Fruit fly (Drosophila melanogaster) ovary, adult (tissue): ENCODE measurements around the gene CG13065.

Experiments
- CG17801 ChIP-seq: fragments of 200-800 bp; optimal IDR thresholded peaks from 2 replicates; lab custom pipeline; 2019; ENCODE audit warnings: missing biosample characterization, mild to moderate bottlenecking, missing genetic modification characterization, moderate library complexity; ENCODE audit not compliant: partially characterized antibody

Gene CG13065

DNA sequence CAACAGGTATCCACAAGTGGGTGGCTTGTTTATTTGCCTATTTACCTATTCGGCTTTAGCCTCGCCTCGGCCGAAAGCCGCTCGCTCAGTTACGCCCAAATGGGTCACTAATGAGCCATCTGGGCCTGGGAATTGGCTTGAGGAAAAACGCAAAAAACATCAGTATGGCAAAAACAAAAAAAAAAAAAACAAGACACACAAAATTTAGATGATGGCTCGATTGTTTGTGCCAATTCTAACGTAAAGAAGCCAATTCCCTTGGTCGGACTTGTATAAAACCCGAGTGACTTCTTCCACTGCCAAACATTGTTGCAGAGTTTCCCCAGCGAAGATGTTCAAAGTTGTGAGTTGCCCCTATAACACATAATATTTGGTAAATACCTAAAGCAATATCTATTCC, 23.9 kb downstream of the CG13065 start, which contains the start of gene CG4982:
Gene CG4982, plus strand, starts transcription at position 301 of the 400 bp plus-strand sequence.
- TF ChIP-seq CG17801 (GFP tag; lab: Kevin White, UChicago) = no peak

DNA sequence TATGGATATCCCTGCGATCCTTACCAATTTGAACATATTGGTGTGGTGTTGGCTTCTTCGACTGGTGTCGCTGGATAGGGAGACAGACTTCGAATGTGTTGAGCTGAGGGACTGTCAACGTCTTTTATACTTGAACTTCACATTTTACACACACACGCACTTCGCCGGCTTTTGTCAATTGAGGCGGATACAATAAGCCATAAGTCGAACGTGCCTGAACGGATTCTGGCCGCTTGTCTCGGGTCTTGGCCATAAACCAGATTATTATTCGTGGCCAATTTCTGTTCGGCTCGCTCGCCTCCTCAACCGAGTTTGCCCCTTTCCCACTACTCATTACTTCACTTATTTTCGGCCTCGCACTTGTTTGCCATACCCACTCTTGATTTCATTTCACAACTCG, 25.8 kb downstream of the CG13065 start, which contains the start of gene CG13044:
Gene CG13044, minus strand, starts transcription at position 101 of the 400 bp plus-strand sequence.
- no peak for TF ChIP-seq CG17801 (GFP tag; lab: Kevin White, UChicago)

DNA sequence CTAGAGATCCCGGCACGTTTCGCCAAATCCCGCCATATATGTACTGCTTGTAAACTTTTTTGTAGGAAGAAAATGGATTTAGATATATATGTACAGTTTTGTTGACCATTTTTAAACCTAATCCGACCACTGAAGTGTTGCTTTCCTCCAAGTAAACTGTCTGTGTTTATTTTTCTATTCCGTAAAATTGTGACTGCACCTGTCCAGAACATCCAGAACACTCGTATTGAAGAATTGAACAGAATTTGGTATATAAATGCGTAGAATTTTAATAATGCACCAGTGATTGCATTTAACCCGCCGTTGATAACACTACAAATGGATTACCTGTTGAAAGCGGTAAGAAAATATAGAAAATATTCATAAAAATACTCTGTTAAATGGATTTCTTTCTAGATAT, 26.7 kb downstream of the CG13065 start, which contains the start of gene CG43249:
Gene CG43249, plus strand, starts transcription at position 301 of the 400 bp plus-strand sequence.
- TF ChIP-seq CG17801 (GFP tag; lab: Kevin White, UChicago) = no peak

DNA sequence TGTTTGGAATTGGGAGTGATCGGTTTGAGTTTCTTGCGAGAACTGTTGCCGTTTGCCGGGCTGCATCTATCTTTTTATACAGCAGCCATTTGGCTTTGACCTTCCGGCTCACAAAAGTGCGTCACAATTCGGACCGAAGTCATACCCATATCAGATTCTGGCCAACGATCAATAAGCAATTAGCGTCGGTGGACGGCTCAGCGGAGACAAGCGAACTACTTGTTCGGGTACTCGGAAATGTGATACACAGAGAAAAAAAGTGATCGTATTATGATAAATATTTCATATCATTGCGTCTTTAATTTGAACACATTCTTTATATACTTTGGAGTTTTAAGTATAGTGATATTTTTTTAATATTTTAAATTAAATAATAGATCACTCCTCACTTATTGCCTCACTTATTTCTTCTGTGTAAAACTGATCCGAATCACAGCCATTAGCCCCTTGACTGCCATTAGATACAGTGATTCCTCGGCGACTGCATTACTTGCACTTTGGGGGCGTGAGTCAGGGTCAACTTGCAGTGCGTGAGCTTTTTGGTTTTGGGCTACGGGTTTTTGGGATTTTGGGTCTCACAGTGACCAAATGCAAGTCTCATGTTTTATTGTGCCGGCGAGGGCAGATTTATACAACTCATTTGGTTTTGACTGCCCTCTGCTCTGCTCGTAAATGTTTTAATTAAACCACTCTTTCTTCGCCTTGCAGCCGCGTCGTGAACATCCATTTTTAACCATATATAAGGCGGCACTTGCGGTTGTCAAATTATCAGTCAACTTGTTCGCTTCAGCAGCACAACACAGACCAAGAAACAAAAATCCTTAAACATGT, 28.8 kb downstream of the CG13065 start, which contains the start of the genes CG13043 and CG13063:
Gene CG13043, minus strand, starts transcription at position 51 of the 831 bp plus-strand sequence.
Gene CG13063, plus strand, starts transcription at position 781 of the 831 bp plus-strand sequence.
- TF ChIP-seq CG17801 (GFP tag; lab: Kevin White, UChicago) = no peak

DNA sequence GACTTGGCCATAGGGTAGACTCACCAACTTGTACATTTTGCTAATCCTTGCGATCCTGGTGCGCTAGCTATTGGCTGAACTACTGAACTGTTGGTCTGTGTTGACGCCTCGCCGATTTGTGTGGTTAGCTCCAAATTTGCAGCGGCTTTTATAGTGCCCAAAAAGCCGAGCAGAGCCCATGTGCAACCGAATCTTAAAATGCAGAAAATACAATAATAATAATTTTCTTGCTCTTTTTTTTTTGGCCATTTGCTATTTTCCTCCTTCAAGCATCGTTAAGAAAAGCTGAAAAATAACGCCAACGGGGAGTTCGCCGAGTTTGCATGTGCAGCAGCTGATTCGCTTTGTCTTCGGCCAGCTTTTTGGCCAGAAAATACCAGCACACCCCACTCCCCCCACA, 31.1 kb downstream of the CG13065 start, which contains the start of gene CG13042:
Gene CG13042, minus strand, starts transcription at position 101 of the 400 bp plus-strand sequence.
- no peak for TF ChIP-seq CG17801 (GFP tag; lab: Kevin White, UChicago)

DNA sequence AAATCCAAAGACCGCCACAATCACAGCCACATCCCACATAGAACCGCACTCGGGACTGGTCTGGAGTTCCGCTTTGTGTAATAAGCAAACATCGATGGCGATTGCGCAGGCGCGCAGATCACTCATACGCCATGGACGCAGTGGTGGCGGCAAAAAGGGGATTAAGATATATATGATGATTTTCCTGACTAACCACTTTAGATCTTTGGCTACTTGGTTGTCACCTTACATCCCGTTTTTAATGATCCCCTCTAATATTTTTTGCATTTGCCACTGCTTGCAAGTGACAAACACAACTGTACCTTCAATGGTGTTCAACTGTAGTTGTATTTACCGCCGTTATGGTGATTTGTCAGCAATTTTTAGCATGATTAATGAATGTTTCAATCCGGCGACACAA, 32.7 kb downstream of the CG13065 start:
- no peak for TF ChIP-seq CG17801 (GFP tag; lab: Kevin White, UChicago)

DNA sequence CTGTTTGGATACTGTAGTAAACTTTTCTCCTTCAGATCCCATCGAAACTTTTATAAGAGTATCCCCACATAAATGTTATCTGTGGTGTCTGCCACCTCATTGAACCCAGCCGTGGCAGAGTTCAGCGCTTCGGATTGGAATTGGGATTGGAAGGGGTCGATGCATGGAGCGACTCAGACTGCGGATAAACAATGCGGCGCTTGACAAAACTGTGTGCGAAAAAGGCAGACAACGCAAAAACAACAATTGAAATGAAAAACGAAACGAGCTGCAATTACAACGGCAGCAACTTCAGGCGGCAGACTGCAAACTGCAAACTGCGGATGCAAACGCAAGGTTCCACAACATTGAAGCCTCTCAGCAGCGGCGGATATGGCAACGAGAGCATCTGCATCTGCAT, 36.8 kb downstream of the CG13065 start, which contains the start of gene CG13062:
Gene CG13062, plus strand, starts transcription at position 301 of the 400 bp plus-strand sequence.
- no peak for TF ChIP-seq CG17801 (GFP tag; lab: Kevin White, UChicago)

DNA sequence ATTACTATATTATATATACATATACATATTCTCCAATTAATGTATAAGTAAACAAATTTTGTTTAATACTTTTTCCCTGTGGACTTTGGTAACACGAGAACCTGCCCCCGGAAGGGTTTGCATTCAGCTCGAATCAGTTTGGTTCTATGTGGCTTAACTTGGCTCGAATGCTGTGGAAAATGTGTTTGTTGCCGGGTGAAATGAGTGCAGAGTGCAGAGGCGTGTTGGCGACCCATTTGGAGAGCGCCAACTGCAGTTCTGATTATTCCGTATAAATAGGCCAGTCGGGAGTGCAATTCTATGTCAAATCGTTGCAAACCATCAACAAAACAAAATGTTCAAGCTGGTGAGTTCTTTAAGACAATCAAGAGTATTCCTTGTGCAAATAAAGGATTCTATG, 40.5 kb downstream of the CG13065 start, which contains the start of gene Nplp3:
Gene Nplp3, plus strand, starts transcription at position 301 of the 400 bp plus-strand sequence.
- no peak for TF ChIP-seq CG17801 (GFP tag; lab: Kevin White, UChicago)

DNA sequence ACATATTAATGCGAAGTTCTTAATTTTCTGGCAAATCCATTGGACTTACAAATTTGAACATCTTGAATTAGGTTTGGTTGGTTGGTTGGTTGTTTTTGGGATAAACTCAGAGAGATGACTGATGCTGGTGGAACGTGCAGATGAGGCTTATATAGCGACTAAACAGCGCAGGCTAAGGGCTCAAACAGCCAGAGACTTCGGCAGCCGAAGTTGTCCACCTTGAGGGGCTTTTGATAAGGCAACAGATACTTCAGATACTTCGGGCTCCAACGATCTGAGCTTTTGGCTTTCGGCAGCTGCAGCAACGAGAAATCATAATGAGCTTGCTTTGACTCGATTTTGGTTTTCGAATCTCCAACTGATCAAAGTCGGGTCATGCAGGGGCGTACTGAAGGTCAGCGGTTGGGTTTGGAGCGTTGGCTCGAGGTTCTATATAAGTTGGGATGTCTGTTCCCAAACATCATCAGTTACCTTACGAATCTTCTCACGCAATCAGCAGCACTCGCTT, 42.2 kb downstream of the CG13065 start, which contains the start of the genes CG13041 and CG13060:
Gene CG13041, minus strand, starts transcription at position 128 of the 508 bp plus-strand sequence.
Gene CG13060, plus strand, starts transcription at position 458 of the 508 bp plus-strand sequence.
- TF ChIP-seq CG17801 (GFP tag; lab: Kevin White, UChicago) = no peak

DNA sequence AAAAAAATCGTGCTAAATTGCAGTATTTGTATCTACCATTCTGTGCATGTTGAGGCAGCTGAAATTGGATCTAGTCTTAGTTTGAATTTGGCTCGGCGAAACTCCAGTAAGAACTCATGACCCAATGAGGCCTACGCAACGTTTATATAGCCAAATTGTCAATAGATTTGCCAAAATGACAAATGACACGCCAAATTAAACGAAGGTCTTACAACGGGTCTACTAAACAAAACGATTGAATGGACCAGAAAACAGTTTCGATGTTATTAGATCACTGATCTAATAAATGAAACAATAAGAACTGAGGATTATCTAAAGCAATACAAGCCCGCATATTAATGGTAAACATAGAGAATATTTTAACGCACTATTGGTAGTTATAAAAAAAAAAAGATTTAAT, 43.9 kb downstream of the CG13065 start, which contains the start of gene CG42718:
Gene CG42718, minus strand, starts transcription at position 101 of the 400 bp plus-strand sequence.
- TF ChIP-seq CG17801 (GFP tag; lab: Kevin White, UChicago) = no peak

DNA sequence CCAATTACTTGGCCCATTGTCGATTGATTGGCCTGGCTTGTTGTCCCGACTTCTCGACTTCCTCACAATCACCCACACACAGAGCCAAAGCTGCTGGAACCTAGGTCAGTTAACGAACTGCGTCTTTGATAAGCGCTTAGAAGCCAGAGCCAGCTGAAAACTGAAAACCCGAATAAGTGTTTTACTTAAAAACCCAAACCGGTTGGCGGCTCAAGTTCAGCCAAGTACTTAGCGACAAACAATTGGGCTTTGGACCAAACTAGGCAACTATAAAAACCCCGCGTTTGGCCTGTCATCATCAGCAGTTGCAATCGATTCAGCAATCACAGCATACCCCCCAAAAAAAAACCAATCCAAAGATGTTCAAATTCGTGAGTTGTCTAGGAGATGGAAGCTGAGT, 46.1 kb downstream of the CG13065 start, which contains the start of gene CG13059:
Gene CG13059, plus strand, starts transcription at position 301 of the 400 bp plus-strand sequence.
- TF ChIP-seq CG17801 (GFP tag; lab: Kevin White, UChicago) = no peak

DNA sequence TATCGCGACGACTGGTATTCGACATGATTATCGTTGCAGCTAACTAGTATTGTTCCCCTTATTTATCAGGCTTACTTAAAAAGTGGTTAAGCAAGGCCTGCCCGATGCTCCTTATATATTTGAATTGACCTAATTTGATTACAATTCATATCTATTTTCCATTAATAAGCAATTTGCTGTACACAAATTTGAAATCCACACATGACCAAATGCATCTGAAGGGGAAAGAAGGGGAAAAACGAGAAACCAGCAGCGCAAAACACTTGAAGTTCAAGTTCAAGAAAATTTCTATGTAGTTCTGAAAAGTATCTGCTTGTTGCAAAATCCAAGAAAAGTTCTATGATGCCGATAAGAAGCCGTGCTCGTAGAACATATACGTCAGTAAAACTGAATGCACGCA, 49.4 kb downstream of the CG13065 start, which contains the start of the genes CG13040 and CG13039:
Gene CG13040, minus strand, starts transcription at position 101 of the 400 bp plus-strand sequence.
Gene CG13039, minus strand, starts transcription at position 106 of the 400 bp plus-strand sequence.
- no peak for TF ChIP-seq CG17801 (GFP tag; lab: Kevin White, UChicago)

DNA sequence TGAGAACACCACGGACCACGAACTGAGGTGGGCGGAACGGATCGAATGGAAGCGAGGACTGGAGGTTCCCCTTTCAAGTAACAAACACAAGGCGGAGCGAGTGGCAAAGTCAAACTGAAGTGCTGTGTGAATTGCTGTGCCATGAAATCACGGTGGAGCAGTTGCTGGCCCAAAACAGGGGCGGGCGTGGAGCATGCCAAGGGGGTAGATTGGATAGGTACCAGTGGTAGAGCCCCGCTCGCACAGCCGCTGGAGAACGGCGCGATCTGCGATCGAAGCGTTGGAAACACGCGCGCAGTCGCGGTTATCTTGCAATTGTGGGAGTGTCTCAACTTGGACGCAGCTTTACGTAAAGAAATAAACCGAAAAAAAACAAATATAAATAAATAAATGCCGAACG, 50.5 kb downstream of the CG13065 start, which contains the start of gene CG13038:
Gene CG13038, minus strand, starts transcription at position 118 of the 400 bp plus-strand sequence.
- TF ChIP-seq CG17801 (GFP tag; lab: Kevin White, UChicago) = no peak
